Worm (Caenorhabditis elegans) whole organism, L4 larva: ENCODE measurements around the gene K01G12.22.

ENCODE experiments used
- ZK546.5 ChIP-seq, 2 experiments: sonication (generic microtip); optimal IDR thresholded peaks; 2 replicates each; lab custom pipeline; 2017; ENCODE audit warnings: missing biosample characterization in 2 of 2, missing genetic modification characterization in 2 of 2
- nhr-6 ChIP-seq: fragments of 150-350 bp; optimal IDR thresholded peaks from 2 replicates; lab custom pipeline; 2014; ENCODE audit warnings: missing biosample characterization, missing genetic modification characterization
- unc-62 ChIP-seq, 3 experiments: fragments of 150-350 bp in 1 of 3; sonication (generic microtip); optimal IDR thresholded peaks in 2 of 3; peaks in 1 of 3; 1 replicate in 1 of 3; 2 replicates in 2 of 3; lab custom pipeline; 2014 to 2017; ENCODE audit warnings: missing biosample characterization in 3 of 3, missing genetic modification characterization in 3 of 3, missing genetic modification reagents in 3 of 3, missing genotype in 1 of 3

DNA sequence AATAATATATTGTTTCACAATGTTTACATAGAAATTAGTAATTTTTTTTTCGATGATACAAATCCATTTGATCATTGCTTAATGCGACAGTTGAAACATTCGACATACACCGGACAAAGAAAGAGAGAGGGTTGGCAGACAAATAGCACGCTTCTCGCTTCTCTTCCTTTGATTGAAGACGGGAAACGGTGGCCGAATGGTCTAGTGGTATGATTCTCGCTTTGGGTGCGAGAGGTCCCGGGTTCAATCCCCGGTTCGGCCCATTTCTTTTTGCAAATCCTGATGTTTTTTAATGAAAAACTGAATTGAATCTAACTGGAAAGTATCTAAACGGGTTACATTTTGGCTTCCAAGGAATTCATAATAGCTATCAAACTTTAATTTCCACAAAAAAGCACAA lies 32.9 kb downstream of the K01G12.22 start:
- peak in 1 of 2 experiments; percentile 20 for TF ChIP-seq unc-62 (GFP tag; optimal IDR thresholded peaks at IDR 0.05 in 1 of 2; lab: Kevin White, UChicago)
- TF ChIP-seq unc-62 (tag; optimal IDR thresholded peaks at IDR 0.05; lab: Kevin White, UChicago): no peak
- no peak for TF ChIP-seq ZK546.5 (tag; optimal IDR thresholded peaks at IDR 0.05; lab: Kevin White, UChicago)
- TF ChIP-seq nhr-6 (tag; lab: Kevin White, UChicago): no peak
